Fruit fly (Drosophila melanogaster): ENCODE results near the gene Mcm2.

The Mcm2 gene

DNA sequence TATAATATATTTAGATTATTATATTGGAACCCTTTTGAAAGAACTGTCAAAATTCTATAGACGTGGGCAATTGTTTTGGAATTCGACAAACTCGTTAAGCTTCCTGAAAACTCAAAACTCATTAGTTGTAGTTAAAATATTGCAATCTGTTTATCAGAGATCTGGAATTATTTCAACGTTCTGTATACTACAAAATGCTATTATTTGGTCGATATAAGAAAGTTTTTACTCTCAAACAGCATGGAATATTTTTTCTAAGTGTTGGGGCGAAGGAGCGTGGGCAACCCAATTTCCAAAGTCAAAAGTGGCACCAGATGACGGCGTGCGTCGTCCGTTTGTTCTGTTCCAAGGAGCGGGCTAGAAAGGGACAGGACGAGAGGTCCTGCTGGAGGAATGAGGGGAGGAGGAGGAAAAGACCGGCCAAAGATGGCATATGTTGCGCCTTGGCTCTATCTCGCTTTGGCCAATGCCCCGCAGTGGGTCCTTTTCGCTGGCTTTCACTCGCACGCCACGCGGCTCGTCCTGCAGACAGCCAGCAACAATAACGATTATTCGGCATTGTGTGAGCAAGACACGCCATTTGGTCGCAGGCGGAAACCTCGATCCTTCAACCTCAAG lies 21.1 kb downstream of the Mcm2 start (continued):
- TF ChIP-seq cato (GFP tag; optimal IDR thresholded peaks at IDR 0.05; ENCODE audit: borderline replicate concordance) = no peak
- peak; percentile 83 for TF ChIP-seq twi (tag; optimal IDR thresholded peaks at IDR 0.05)

DNA sequence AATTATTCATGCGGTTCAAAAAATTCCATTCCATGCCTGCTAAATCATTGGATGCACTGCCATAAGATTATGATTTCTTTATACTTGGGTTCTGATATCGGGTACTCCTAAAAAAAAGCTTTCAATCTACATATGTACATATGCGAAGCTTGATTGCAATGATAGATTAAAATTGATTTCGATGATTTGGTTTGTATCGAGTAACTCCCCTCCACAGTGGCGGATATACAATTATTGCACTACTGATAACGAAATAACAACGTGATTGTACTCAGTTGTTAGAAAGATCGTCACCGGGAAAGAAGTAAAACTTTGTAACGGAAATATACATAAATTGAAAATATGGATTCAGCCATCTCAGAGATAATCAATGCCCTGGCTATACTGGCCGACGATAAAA lies 22.9 kb downstream of the Mcm2 start, which contains the start of gene Nazo:
Gene Nazo, plus strand, starts transcription at position 180 of the 400 bp plus-strand sequence.
- TF ChIP-seq Dref (GFP tag; IDR thresholded peaks at IDR 0.05) = peak; percentile 18; the same call in 1 of the 2 replicates
- no peak for TF ChIP-seq sisA (GFP tag; IDR thresholded peaks at IDR 0.05)
- no peak for TF ChIP-seq E2f2 (GFP tag; IDR thresholded peaks at IDR 0.05)

DNA sequence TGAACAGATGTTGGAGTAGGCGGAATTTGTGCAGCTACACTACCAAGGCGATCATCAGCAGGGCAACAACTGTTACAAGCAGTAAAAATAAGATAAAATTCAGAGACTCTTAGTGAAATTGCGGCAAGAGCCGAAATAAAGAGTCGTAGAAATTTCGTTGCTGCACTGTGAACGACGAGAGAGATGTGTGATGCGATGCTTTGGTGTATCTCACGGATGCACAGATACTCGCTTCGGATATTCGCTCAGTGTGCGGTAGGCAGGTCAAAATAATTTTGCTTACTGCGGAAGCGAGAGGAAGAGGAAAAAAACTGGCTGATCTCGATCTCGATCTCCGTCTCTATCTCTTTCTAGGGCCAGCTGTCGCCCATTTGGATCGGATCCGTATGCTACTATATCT lies 24.0 kb downstream of the Mcm2 start:
- peak; percentile 25 for TF ChIP-seq grn (GFP tag; optimal IDR thresholded peaks at IDR 0.05)
- TF ChIP-seq vvl (GFP tag; IDR thresholded peaks at IDR 0.05) = 0 out of 2 replicates have a peak, but pooled peaks have one; percentile 22
- TF ChIP-seq Ptx1 (GFP tag; IDR thresholded peaks at IDR 0.05) = 0 out of 2 replicates have a peak, but pooled peaks have one; percentile 14
- TF ChIP-seq Awh (GFP tag; IDR thresholded peaks at IDR 0.05) = no peak
- no peak for TF ChIP-seq Fer3 (tag; optimal IDR thresholded peaks at IDR 0.05)
- TF ChIP-seq amos (GFP tag; IDR thresholded peaks at IDR 0.05; ENCODE audit: partially characterized antibody) = peak; percentile 31; the same call in 1 of the 2 replicates
- TF ChIP-seq row (GFP tag; IDR thresholded peaks at IDR 0.05) = 0 out of 3 replicates have a peak, but pooled peaks have one; percentile 28
- TF ChIP-seq CG2199 (GFP tag; IDR thresholded peaks at IDR 0.05) = 0 out of 3 replicates have a peak, but pooled peaks have one; percentile 38
- TF ChIP-seq zf30C (GFP tag; optimal IDR thresholded peaks at IDR 0.05) = peak; percentile 92
- TF ChIP-seq Xrp1 (GFP tag; IDR thresholded peaks at IDR 0.05) = 0 out of 2 replicates have a peak, but pooled peaks have one; percentile 13
- TF ChIP-seq zfh1 (GFP tag; IDR thresholded peaks at IDR 0.05) = 0 out of 3 replicates have a peak, but pooled peaks have one; percentile 6
- TF ChIP-seq Dp (GFP tag; optimal IDR thresholded peaks at IDR 0.05) = no peak
- no peak for TF ChIP-seq CkIIα-i1 (GFP tag; IDR thresholded peaks at IDR 0.05)
- peak; percentile 88 for TF ChIP-seq twi (tag; optimal IDR thresholded peaks at IDR 0.05)
- TF ChIP-seq prd (optimal IDR thresholded peaks at IDR 0.05) = no peak
- peak; percentile 27; the same call in 1 of the 3 replicates for TF ChIP-seq prd (GFP tag; IDR thresholded peaks at IDR 0.05)
- TF ChIP-seq ci (GFP tag; IDR thresholded peaks at IDR 0.05) = peak; percentile 30; the same call in 1 of the 3 replicates

DNA sequence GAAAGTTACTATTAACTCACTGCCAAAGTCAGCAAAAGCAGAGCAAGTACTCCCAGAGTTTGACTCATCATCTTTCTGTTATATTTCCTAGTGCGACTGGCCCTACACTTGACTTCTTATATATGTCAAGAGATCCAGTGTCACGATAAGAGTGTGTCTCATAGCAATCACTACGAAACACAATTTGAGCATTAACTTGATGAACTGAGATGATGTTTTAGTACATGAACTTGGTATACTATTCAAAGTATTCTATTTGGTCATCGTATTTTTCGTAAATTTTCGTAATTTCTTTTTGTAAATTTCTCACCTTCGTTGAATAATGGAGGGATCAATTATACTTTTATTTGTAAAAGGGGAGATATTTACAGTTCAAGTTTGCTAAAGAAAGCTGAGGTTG lies 25.7 kb downstream of the Mcm2 start, which contains the start of gene CG11672:
Gene CG11672, minus strand, starts transcription at position 101 of the 400 bp plus-strand sequence.
- TF ChIP-seq Dp (GFP tag; optimal IDR thresholded peaks at IDR 0.05) (no peak), lbe (GFP tag; optimal IDR thresholded peaks at IDR 0.05) (no peak), zen2 (GFP tag; IDR thresholded peaks at IDR 0.05; ENCODE audit: partially characterized antibody) (0 out of 3 replicates have a peak, but pooled peaks have one; percentile 10), wek (GFP tag; optimal IDR thresholded peaks at IDR 0.05) (no peak), CG17385 (GFP tag; optimal IDR thresholded peaks at IDR 0.05) (no peak), pros (GFP tag; optimal IDR thresholded peaks at IDR 0.05) (no peak)

DNA sequence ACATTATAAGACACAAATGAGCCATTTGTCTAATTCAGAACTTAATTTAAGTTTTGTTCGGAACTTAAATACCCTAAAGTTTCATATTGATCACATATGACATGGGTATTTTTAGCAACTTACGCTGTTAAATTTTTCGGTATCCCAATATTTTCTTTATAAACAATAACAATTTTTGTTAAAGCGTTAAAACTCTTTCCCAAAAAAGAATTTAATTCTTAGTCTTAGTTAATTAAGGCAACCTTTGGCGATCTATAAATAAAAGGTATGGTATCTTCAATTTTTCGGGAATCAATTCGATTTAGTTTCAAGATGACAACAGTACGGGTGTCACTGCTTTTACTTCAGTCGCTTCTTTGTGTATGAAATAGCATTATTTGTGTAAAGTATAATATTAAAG lies 26.2 kb downstream of the Mcm2 start, which contains the start of gene CG31464:
Gene CG31464, plus strand, starts transcription at position 301 of the 400 bp plus-strand sequence.
- TF ChIP-seq Abd-B (GFP tag; optimal IDR thresholded peaks at IDR 0.05) (no peak), CG9215 (GFP tag; IDR thresholded peaks at IDR 0.05) (no peak), CG30403 (GFP tag; optimal IDR thresholded peaks at IDR 0.05) (no peak), sens (GFP tag) (peak; percentile 33), Opbp (GFP tag; IDR thresholded peaks at IDR 0.05; ENCODE audit: partially characterized antibody) (no peak), pros (GFP tag; optimal IDR thresholded peaks at IDR 0.05) (no peak), Bdp1 (GFP tag; optimal IDR thresholded peaks at IDR 0.05) (no peak), abd-A (tag; optimal IDR thresholded peaks at IDR 0.05) (no peak)

All from whole organism, embryonic.